Fruit fly (Drosophila melanogaster): ENCODE data around the gene chinmo.

chinmo gene

dm6 chr2L:1715699-1716333, 64.8 kb downstream of the chinmo start, which contains the start of gene frtz (continued):
- TF ChIP-seq Nf-YA (GFP tag; IDR thresholded peaks at IDR 0.05) (no peak), ap (GFP tag; IDR thresholded peaks at IDR 0.05) (no peak), fu2 (GFP tag; optimal IDR thresholded peaks at IDR 0.05) (no peak), slou (GFP tag; optimal IDR thresholded peaks at IDR 0.05) (no peak), lmd (GFP tag; IDR thresholded peaks at IDR 0.05) (no peak), oc (tag; optimal IDR thresholded peaks at IDR 0.05) (no peak), jumu (GFP tag; optimal IDR thresholded peaks at IDR 0.05) (peak; percentile 24), CG7357 (GFP tag; IDR thresholded peaks at IDR 0.05) (no peak), insv (GFP tag; optimal IDR thresholded peaks at IDR 0.05) (no peak), shn (GFP tag; optimal IDR thresholded peaks at IDR 0.05) (no peak), fd102C (GFP tag; optimal IDR thresholded peaks at IDR 0.05) (no peak), CG7839 (tag; optimal IDR thresholded peaks at IDR 0.05) (no peak), nerfin-1 (tag; optimal IDR thresholded peaks at IDR 0.05) (no peak), p53 (GFP tag; optimal IDR thresholded peaks at IDR 0.05) (no peak), CG3726 (GFP tag; IDR thresholded peaks at IDR 0.05) (no peak), CG30403 (GFP tag; optimal IDR thresholded peaks at IDR 0.05) (no peak), sr (GFP tag; IDR thresholded peaks at IDR 0.05) (no peak), psq (GFP tag; optimal IDR thresholded peaks at IDR 0.05) (no peak), wek (GFP tag; optimal IDR thresholded peaks at IDR 0.05) (no peak), CG9215 (GFP tag; IDR thresholded peaks at IDR 0.05) (no peak), CG4707 (GFP tag; optimal IDR thresholded peaks at IDR 0.05) (no peak), CG6254 (GFP tag; optimal IDR thresholded peaks at IDR 0.05) (no peak), CG7786 (GFP tag; optimal IDR thresholded peaks at IDR 0.05) (no peak), CG8089 (GFP tag; optimal IDR thresholded peaks at IDR 0.05) (no peak), CG15073 (GFP tag; optimal IDR thresholded peaks at IDR 0.05) (no peak), CG5953 (GFP tag; IDR thresholded peaks at IDR 0.05) (no peak), Blimp-1 (GFP tag; optimal IDR thresholded peaks at IDR 0.05) (no peak), NK7.1 (GFP tag; optimal IDR thresholded peaks at IDR 0.05) (no peak), pfk (GFP tag; optimal IDR thresholded peaks at IDR 0.05) (no peak), ato (GFP tag; IDR thresholded peaks at IDR 0.05; ENCODE audit: partially characterized antibody) (no peak; the same call in 1 of the 2 replicates), klu (GFP tag; IDR thresholded peaks at IDR 0.05) (no peak), CG3065 (GFP tag; optimal IDR thresholded peaks at IDR 0.05) (no peak), pum (GFP tag; optimal IDR thresholded peaks at IDR 0.05) (no peak), Awh (GFP tag; IDR thresholded peaks at IDR 0.05) (no peak), CG6813 (GFP tag; optimal IDR thresholded peaks at IDR 0.05) (no peak), CG17912 (GFP tag; optimal IDR thresholded peaks at IDR 0.05) (no peak), CG12236 (GFP tag; optimal IDR thresholded peaks at IDR 0.05) (no peak), CG10431 (GFP tag; optimal IDR thresholded peaks at IDR 0.05) (no peak), CG1647 (GFP tag; optimal IDR thresholded peaks at IDR 0.05) (no peak), CG16813 (GFP tag; IDR thresholded peaks at IDR 0.05; ENCODE audit: partially characterized antibody) (peak; percentile 86), croc (GFP tag; conservative IDR thresholded peaks at IDR 0.05) (no peak), lov (optimal IDR thresholded peaks at IDR 0.05) (no peak), lov (GFP tag; IDR thresholded peaks at IDR 0.05) (no peak), NFAT (GFP tag; IDR thresholded peaks at IDR 0.05) (no peak), CG34224 (GFP tag; IDR thresholded peaks at IDR 0.05; ENCODE audit: partially characterized antibody) (peak; percentile 72), bab2 (GFP tag; optimal IDR thresholded peaks at IDR 0.05) (peak; percentile 18), dimm (GFP tag; IDR thresholded peaks at IDR 0.05) (no peak), onecut (GFP tag; IDR thresholded peaks at IDR 0.05) (no peak), CG2678 (tag; optimal IDR thresholded peaks at IDR 0.05) (no peak), CTCF (GFP tag; optimal IDR thresholded peaks at IDR 0.05) (peak; percentile 65), abd-A (tag; optimal IDR thresholded peaks at IDR 0.05) (no peak), Oaz (GFP tag; IDR thresholded peaks at IDR 0.05) (no peak)
